Worm (Caenorhabditis elegans) whole organism, mixed stage, embryonic: ENCODE results near the gene R10E11.6.

Experiments used
- bed-3 ChIP-seq: fragments of 200-800 bp; sonication (Bioruptor generic); optimal IDR thresholded peaks from 3 replicates; lab custom pipeline; 2018; ENCODE audit warnings: mild to moderate bottlenecking, missing genetic modification characterization, moderate library complexity, missing compliant biosample characterization
- ceh-39 ChIP-seq: fragments of 150-350 bp; optimal IDR thresholded peaks from 2 replicates; lab custom pipeline; 2014; ENCODE audit warnings: missing biosample characterization, missing genetic modification characterization
- ceh-43 ChIP-seq: fragments of 200-800 bp; sonication (Bioruptor generic); optimal IDR thresholded peaks from 2 replicates; lab custom pipeline; 2018; ENCODE audit warnings: mild to moderate bottlenecking, missing genetic modification characterization, moderate library complexity, missing compliant biosample characterization
- ceh-83 ChIP-seq: fragments of 200-800 bp; sonication (Bioruptor generic); optimal IDR thresholded peaks from 2 replicates; lab custom pipeline; 2018; ENCODE audit warnings: mild to moderate bottlenecking, missing genetic modification characterization, missing compliant biosample characterization
- ces-1 ChIP-seq: fragments of 150-350 bp; optimal IDR thresholded peaks from 2 replicates; lab custom pipeline; 2014; ENCODE audit warnings: missing biosample characterization, missing genetic modification reagents, missing genetic modification characterization
- cnd-1 ChIP-seq: fragments of 200-800 bp; sonication (Bioruptor generic); optimal IDR thresholded peaks from 2 replicates; lab custom pipeline; 2018; ENCODE audit warnings: mild to moderate bottlenecking, missing genetic modification characterization, missing compliant biosample characterization
- elt-3 ChIP-seq: fragments of 150-350 bp; optimal IDR thresholded peaks from 2 replicates; lab custom pipeline; 2014; ENCODE audit warnings: missing biosample characterization, missing genetic modification characterization
- flh-1 ChIP-seq: fragments of 200-800 bp; sonication (Bioruptor generic); optimal IDR thresholded peaks from 2 replicates; lab custom pipeline; 2018; ENCODE audit warnings: mild to moderate bottlenecking, missing genetic modification characterization, moderate library complexity, missing compliant biosample characterization
- ham-2 ChIP-seq: fragments of 200-800 bp; sonication (Bioruptor generic); optimal IDR thresholded peaks from 2 replicates; lab custom pipeline; 2018; ENCODE audit warnings: mild to moderate bottlenecking, missing genetic modification characterization, missing compliant biosample characterization
- hlh-1 ChIP-seq: fragments of 150-350 bp; optimal IDR thresholded peaks from 2 replicates; lab custom pipeline; 2014; ENCODE audit warnings: missing biosample characterization, missing genetic modification reagents, missing genetic modification characterization
- lin-13 ChIP-seq: fragments of 150-350 bp; optimal IDR thresholded peaks from 2 replicates; lab custom pipeline; 2014; ENCODE audit warnings: missing biosample characterization, missing genetic modification characterization
- lin-32 ChIP-seq: fragments of 200-800 bp; sonication (Bioruptor generic); optimal IDR thresholded peaks from 2 replicates; lab custom pipeline; 2018; ENCODE audit warnings: mild to moderate bottlenecking, missing genetic modification characterization, missing compliant biosample characterization
- lsy-2 ChIP-seq: fragments of 150-350 bp; optimal IDR thresholded peaks from 2 replicates; lab custom pipeline; 2014; ENCODE audit warnings: missing biosample characterization, missing genetic modification characterization
- mab-5 ChIP-seq: fragments of 150-350 bp; optimal IDR thresholded peaks from 2 replicates; lab custom pipeline; 2014; ENCODE audit warnings: missing biosample characterization, missing genetic modification characterization
- mep-1 ChIP-seq: fragments of 150-350 bp; optimal IDR thresholded peaks from 2 replicates; lab custom pipeline; 2017; ENCODE audit warnings: missing biosample characterization, missing genetic modification reagents, missing genetic modification characterization, inconsistent platforms
- mls-2 ChIP-seq: sonication (generic microtip); optimal IDR thresholded peaks from 2 replicates; lab custom pipeline; 2016; ENCODE audit warnings: mild to moderate bottlenecking, missing genetic modification characterization, moderate library complexity, missing compliant biosample characterization
- nhr-12 ChIP-seq: fragments of 150-350 bp; optimal IDR thresholded peaks from 2 replicates; lab custom pipeline; 2014; ENCODE audit warnings: missing biosample characterization, missing genetic modification characterization
- nhr-2 ChIP-seq: fragments of 150-350 bp; optimal IDR thresholded peaks from 2 replicates; lab custom pipeline; 2014; ENCODE audit warnings: missing biosample characterization, missing genetic modification characterization
- nhr-237 ChIP-seq: fragments of 150-350 bp; optimal IDR thresholded peaks from 2 replicates; lab custom pipeline; 2014; ENCODE audit warnings: missing biosample characterization, missing genetic modification characterization
- nhr-76 ChIP-seq: sonication (generic microtip); optimal IDR thresholded peaks from 2 replicates; lab custom pipeline; 2017; ENCODE audit warnings: missing biosample characterization, missing genetic modification characterization
- pha-4 ChIP-seq: fragments of 150-350 bp; optimal IDR thresholded peaks from 2 replicates; lab custom pipeline; 2018; ENCODE audit warnings: missing biosample characterization, missing genetic modification reagents, missing genetic modification characterization
- snpc-4 ChIP-seq: fragments of 150-350 bp; optimal IDR thresholded peaks from 2 replicates; lab custom pipeline; 2014; ENCODE audit warnings: missing biosample characterization, missing genetic modification characterization
- tbx-8 ChIP-seq: fragments of 200-800 bp; sonication (Bioruptor generic); optimal IDR thresholded peaks from 2 replicates; lab custom pipeline; 2018; ENCODE audit warnings: mild to moderate bottlenecking, missing genetic modification characterization, moderate library complexity, missing compliant biosample characterization
- unc-39 ChIP-seq: fragments of 150-350 bp; optimal IDR thresholded peaks from 2 replicates; lab custom pipeline; 2014; ENCODE audit warnings: missing biosample characterization, missing genetic modification characterization
- ztf-11 ChIP-seq: fragments of 150-350 bp; optimal IDR thresholded peaks from 2 replicates; lab custom pipeline; 2014; ENCODE audit warnings: missing biosample characterization, missing genetic modification characterization

Gene R10E11.6

ce11 chrIII:9789083-9789482, 6.3 kb downstream of the R10E11.6 start:
- no peak for TF ChIP-seq elt-3 (tag; lab: Kevin White, UChicago)
- TF ChIP-seq ztf-11 (tag; lab: Kevin White, UChicago): no peak
- TF ChIP-seq hlh-1 (tag; lab: Kevin White, UChicago): no peak
- TF ChIP-seq ces-1 (GFP tag; lab: Kevin White, UChicago): no peak
- no peak for TF ChIP-seq unc-39 (tag; lab: Kevin White, UChicago)
- TF ChIP-seq mls-2 (tag; lab: Kevin White, UChicago): no peak
- TF ChIP-seq ceh-43 (GFP tag; lab: Kevin White, UChicago): no peak

ce11 chrIII:9789607-9790073, 6.8 kb downstream of the R10E11.6 start, which contains the start of gene R10E11.5:
TSS of gene R10E11.5 (minus strand) at chrIII:9789657.
- no peak for TF ChIP-seq hlh-1 (tag; lab: Kevin White, UChicago)
- no peak for TF ChIP-seq nhr-237 (tag; lab: Kevin White, UChicago)
- no peak for TF ChIP-seq mls-2 (tag; lab: Kevin White, UChicago)
- TF ChIP-seq mab-5 (tag; lab: Kevin White, UChicago): no peak
- TF ChIP-seq nhr-12: no peak
- TF ChIP-seq snpc-4: no peak
- no peak for TF ChIP-seq bed-3 (GFP tag; lab: Kevin White, UChicago)
- TF ChIP-seq lsy-2 (tag; lab: Kevin White, UChicago): no peak
- no peak for TF ChIP-seq ces-1 (GFP tag; lab: Kevin White, UChicago)
- TF ChIP-seq ceh-39 (tag; lab: Kevin White, UChicago): no peak
- TF ChIP-seq lin-13: no peak
- TF ChIP-seq tbx-8: no peak

DNA sequence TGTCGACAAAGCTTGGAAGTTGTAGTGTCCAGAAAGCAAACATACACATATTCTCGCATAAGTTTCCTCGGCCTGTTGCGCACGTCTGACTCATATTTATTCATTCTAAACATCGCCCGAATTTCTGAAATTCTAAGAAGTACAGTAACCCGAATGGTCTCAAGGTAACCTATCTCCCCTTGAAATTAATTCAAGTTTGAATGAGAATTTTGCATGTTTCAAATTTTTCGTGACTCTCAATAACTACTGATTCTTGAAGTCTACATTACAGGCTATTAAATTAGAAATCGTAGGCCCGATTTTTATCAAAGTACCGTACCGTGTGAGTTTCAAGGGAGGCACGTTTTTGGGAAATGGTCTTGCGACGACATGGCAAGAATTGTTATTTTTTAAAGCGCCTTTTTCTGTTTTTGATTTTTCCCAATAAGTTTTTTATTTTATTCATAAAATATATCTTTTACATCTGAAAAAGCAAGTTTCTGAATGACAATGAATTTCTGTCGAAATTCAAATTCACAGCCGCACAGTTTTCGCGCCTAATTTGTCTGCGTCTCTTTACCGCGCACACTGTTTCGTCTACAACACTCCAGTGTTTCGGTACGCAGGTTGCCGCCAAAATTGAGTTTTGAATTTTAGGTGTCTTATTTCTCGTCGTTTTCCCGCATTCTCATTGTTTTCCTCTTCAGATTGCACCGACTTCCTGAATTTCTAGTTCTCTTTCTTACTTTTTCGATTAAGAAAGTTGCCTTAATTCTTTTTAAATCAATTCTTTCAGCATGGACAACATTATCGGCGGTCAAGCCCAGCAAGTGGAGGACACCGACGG, 11.0 kb downstream of the R10E11.6 start, which contains the start of the genes R10E11.9 and mcm-6:
TSS of gene R10E11.9 (minus strand) at position 51 of the 826 bp plus-strand sequence.
TSS of gene mcm-6 (plus strand) at position 776 of the 826 bp plus-strand sequence.
- TF ChIP-seq pha-4 (tag; lab: Kevin White, UChicago): peak; percentile 11
- TF ChIP-seq cnd-1 (tag; lab: Kevin White, UChicago): no peak

- no peak for TF ChIP-seq nhr-76 (tag; lab: Kevin White, UChicago)
- TF ChIP-seq pha-4 (tag; lab: Kevin White, UChicago): no peak
- no peak for TF ChIP-seq lin-13
- TF ChIP-seq snpc-4: no peak
- no peak for TF ChIP-seq ceh-39 (tag; lab: Kevin White, UChicago)
- no peak for TF ChIP-seq elt-3 (tag; lab: Kevin White, UChicago)
- no peak for TF ChIP-seq flh-1
These were observed 13.6 kb downstream of the R10E11.6 start, which contains the start of gene srxa-10 for ce11 chrIII:9796448-9796847. TSS of gene srxa-10 (minus strand) at chrIII:9796548.

- TF ChIP-seq nhr-237 (tag; lab: Kevin White, UChicago) (no peak), mep-1 (tag; lab: Kevin White, UChicago) (no peak)
These were observed 15.8 kb downstream of the R10E11.6 start, which contains the start of gene ZK632.2 for ce11 chrIII:9798478-9799157. TSS of gene ZK632.2 (plus strand) at chrIII:9799107.

ce11 chrIII:9802045-9802444, 19.2 kb downstream of the R10E11.6 start:
- TF ChIP-seq lin-32 (GFP tag; lab: Kevin White, UChicago): no peak

ce11 chrIII:9804997-9805610, 22.3 kb downstream of the R10E11.6 start, which contains the start of gene riok-3:
TSS of gene riok-3 (minus strand) at chrIII:9805011.
- TF ChIP-seq ceh-83 (no peak), nhr-2 (tag; lab: Kevin White, UChicago) (peak; percentile 55), ham-2 (GFP tag; lab: Kevin White, UChicago) (peak; percentile 29)
